1 worm cellular context compared by ENCODE assay signal in the genomic region with DNA sequence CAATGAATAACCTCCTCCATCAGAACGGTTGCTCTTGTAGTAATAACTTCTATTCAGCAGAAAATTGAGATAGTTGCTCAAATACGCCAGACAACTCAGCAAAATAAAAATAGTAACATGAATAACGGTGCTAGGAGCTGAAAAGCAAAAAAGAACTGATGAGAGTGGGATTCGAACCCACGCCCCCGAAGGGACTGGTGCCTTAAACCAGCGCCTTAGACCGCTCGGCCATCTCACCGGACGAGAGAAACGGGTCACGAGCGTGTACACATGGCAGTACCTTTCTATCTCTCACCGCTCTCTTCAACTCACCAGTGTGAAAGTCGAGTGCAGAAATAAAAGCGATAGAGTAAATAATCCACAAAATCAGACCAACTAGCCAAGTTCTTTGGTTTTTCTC.
TF ChIP-seq lines count a peak whose summit lies in the region.

No protein-coding gene starts in this region.

TF ChIP-seq in whole organism, L4 larva, 104 proteins besides CTCF, POLR2A, EP300 and RAD21 (continued from another document):
- TF ChIP-seq daf-12 (tag; optimal IDR thresholded peaks at IDR 0.05; lab: Kevin White, UChicago) = no peak
- TF ChIP-seq nhr-76 (tag; optimal IDR thresholded peaks at IDR 0.05; lab: Kevin White, UChicago) = no peak
- TF ChIP-seq hmg-1.1 (GFP tag; IDR thresholded peaks at IDR 0.05; lab: Robert Waterston, UW) = peak; percentile 88
- no peak for TF ChIP-seq F10B5.3 (tag; optimal IDR thresholded peaks at IDR 0.05; lab: Kevin White, UChicago)
- TF ChIP-seq Y105C5A.15 (GFP tag; IDR thresholded peaks at IDR 0.05; lab: Robert Waterston, UW) = no peak
- no peak for TF ChIP-seq mdl-1 (tag; optimal IDR thresholded peaks at IDR 0.05; lab: Kevin White, UChicago)
- TF ChIP-seq mxl-3 (GFP tag; optimal IDR thresholded peaks at IDR 0.05; lab: Kevin White, UChicago) = peak; percentile 10
- peak; percentile 91 for TF ChIP-seq nhr-42 (GFP tag; IDR thresholded peaks at IDR 0.05; lab: Robert Waterston, UW)
- TF ChIP-seq F26F4.8 (GFP tag; conservative IDR thresholded peaks at IDR 0.05; lab: Robert Waterston, UW) = peak; percentile 83; the same call in 1 of the 2 replicates
- no peak for TF ChIP-seq gei-8 (GFP tag; optimal IDR thresholded peaks at IDR 0.05; lab: Kevin White, UChicago)
- no peak for TF ChIP-seq daf-19 (GFP tag; conservative IDR thresholded peaks at IDR 0.05; lab: Robert Waterston, UW)
- TF ChIP-seq ztf-7 (tag; optimal IDR thresholded peaks at IDR 0.05; lab: Kevin White, UChicago) = no peak
- TF ChIP-seq ces-1 (GFP tag; optimal IDR thresholded peaks at IDR 0.05; lab: Kevin White, UChicago) = no peak
- TF ChIP-seq lim-7 (GFP tag; IDR thresholded peaks at IDR 0.05; lab: Robert Waterston, UW) = peak; percentile 76
- TF ChIP-seq Y75B8A.6 (GFP tag; IDR thresholded peaks at IDR 0.05; lab: Robert Waterston, UW) = peak; percentile 61; the same call in 1 of the 2 replicates
- peak; percentile 67 for TF ChIP-seq lin-38 (GFP tag; IDR thresholded peaks at IDR 0.05; lab: Robert Waterston, UW)
- TF ChIP-seq attf-4 (tag; optimal IDR thresholded peaks at IDR 0.05; lab: Kevin White, UChicago) = no peak
- no peak for TF ChIP-seq cey-2 (tag; optimal IDR thresholded peaks at IDR 0.05; lab: Kevin White, UChicago; ENCODE audit: borderline replicate concordance, insufficient read depth)
- peak; percentile 5 for TF ChIP-seq nhr-11 (tag; optimal IDR thresholded peaks at IDR 0.05; lab: Kevin White, UChicago)
- TF ChIP-seq nhr-237 (tag; optimal IDR thresholded peaks at IDR 0.05; lab: Kevin White, UChicago) = no peak
- TF ChIP-seq tra-1 (GFP tag; IDR thresholded peaks at IDR 0.05; lab: Robert Waterston, UW) = no peak
- no peak for TF ChIP-seq T20F7.1 (GFP tag; optimal IDR thresholded peaks at IDR 0.05; lab: Kevin White, UChicago)
- no peak for TF ChIP-seq spr-3 (GFP tag; optimal IDR thresholded peaks at IDR 0.05; lab: Kevin White, UChicago)
- TF ChIP-seq dve-1 (tag; optimal IDR thresholded peaks at IDR 0.05; lab: Kevin White, UChicago; ENCODE audit: insufficient read depth) = no peak
- no peak for TF ChIP-seq fos-1 (tag; optimal IDR thresholded peaks at IDR 0.05; lab: Kevin White, UChicago)
- no peak for TF ChIP-seq nhr-48 (tag; optimal IDR thresholded peaks at IDR 0.05; lab: Kevin White, UChicago)
- TF ChIP-seq jun-1 (tag; optimal IDR thresholded peaks at IDR 0.05; lab: Kevin White, UChicago) = no peak
- TF ChIP-seq set-16 (GFP tag; IDR thresholded peaks at IDR 0.05; lab: Robert Waterston, UW) = peak; percentile 29; the same call in 1 of the 2 replicates
- TF ChIP-seq unc-130 (GFP tag; optimal IDR thresholded peaks at IDR 0.05; lab: Kevin White, UChicago) = no peak
- no peak for TF ChIP-seq ZK546.5 (tag; optimal IDR thresholded peaks at IDR 0.05; lab: Kevin White, UChicago)
- TF ChIP-seq ceh-82 (tag; optimal IDR thresholded peaks at IDR 0.05; lab: Kevin White, UChicago) = no peak
- TF ChIP-seq ceh-20 (GFP tag; IDR thresholded peaks at IDR 0.05; lab: Robert Waterston, UW) = peak; percentile 67; the same call in 1 of the 2 replicates
- peak; percentile 59 for TF ChIP-seq T26A8.4 (GFP tag; IDR thresholded peaks at IDR 0.05; lab: Robert Waterston, UW)
- peak; percentile 36 for TF ChIP-seq nhr-28 (tag; optimal IDR thresholded peaks at IDR 0.05; lab: Kevin White, UChicago)
- peak; percentile 46; the same call in 1 of the 2 replicates for TF ChIP-seq php-3 (GFP tag; IDR thresholded peaks at IDR 0.05; lab: Robert Waterston, UW)
- TF ChIP-seq nhr-111 (GFP tag; optimal IDR thresholded peaks at IDR 0.05; lab: Kevin White, UChicago) = no peak
- no peak for TF ChIP-seq F49E8.2 (tag; optimal IDR thresholded peaks at IDR 0.05; lab: Kevin White, UChicago; ENCODE audit: borderline replicate concordance)
- no peak for TF ChIP-seq nhr-25 (tag; optimal IDR thresholded peaks at IDR 0.05; lab: Kevin White, UChicago; ENCODE audit: borderline replicate concordance, insufficient read depth)
- no peak for TF ChIP-seq pha-4 (GFP tag; IDR thresholded peaks at IDR 0.05; lab: Robert Waterston, UW)
- TF ChIP-seq pha-4 (tag; optimal IDR thresholded peaks at IDR 0.05; lab: Kevin White, UChicago) = no peak
- no peak for TF ChIP-seq ceh-32 (tag; optimal IDR thresholded peaks at IDR 0.05; lab: Kevin White, UChicago; ENCODE audit: poor library complexity)
- TF ChIP-seq lin-15B (tag; optimal IDR thresholded peaks at IDR 0.05; lab: Kevin White, UChicago) = no peak
